Fruit fly (Drosophila melanogaster): ENCODE measurements around the gene CG17746.

CG17746 gene

DNA sequence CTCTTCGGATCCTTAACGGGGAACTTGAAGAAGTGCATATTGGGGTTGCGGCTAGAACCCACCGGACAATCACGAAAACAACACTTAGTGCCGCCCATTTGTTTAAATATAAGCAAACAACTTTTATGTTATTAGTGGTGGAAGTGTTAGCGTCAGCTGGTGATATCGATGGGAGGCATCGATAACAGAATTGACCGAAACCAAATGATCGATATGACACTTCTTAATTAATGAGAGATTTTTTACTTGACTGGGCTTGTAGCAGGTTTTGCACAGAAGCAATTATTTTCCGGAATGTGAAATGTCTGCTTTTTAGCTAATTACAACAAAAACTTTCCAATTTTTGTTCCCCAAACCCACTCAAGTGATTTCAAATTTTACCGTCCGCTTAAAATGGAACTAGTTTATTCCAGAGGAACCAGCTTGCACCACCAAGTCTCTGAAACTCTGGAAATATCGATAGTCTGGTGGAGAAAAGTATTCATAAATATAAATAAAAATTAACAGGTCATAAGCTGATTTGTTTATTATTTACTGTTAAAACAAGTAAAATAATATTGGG, 47.0 kb downstream of the CG17746 start, which contains the start of gene CG14965 (continued):
- TF ChIP-seq stc (GFP tag; IDR thresholded peaks at IDR 0.05) = no peak
- no peak for TF ChIP-seq CG5180 (GFP tag; optimal IDR thresholded peaks at IDR 0.05)
- TF ChIP-seq CG13894 (tag; optimal IDR thresholded peaks at IDR 0.05) = no peak
- no peak for TF ChIP-seq CG14667 (GFP tag; IDR thresholded peaks at IDR 0.05)
- no peak for TF ChIP-seq CG17385 (GFP tag; optimal IDR thresholded peaks at IDR 0.05)
- no peak for TF ChIP-seq fu2 (GFP tag; optimal IDR thresholded peaks at IDR 0.05)
- peak; percentile 86 for TF ChIP-seq inv (GFP tag; IDR thresholded peaks at IDR 0.05; ENCODE audit: partially characterized antibody)
- no peak for TF ChIP-seq gsb-n (tag; optimal IDR thresholded peaks at IDR 0.05)
- TF ChIP-seq CG13123 (GFP tag; optimal IDR thresholded peaks at IDR 0.05) = no peak
- peak; percentile 90 for TF ChIP-seq CG16813 (GFP tag; IDR thresholded peaks at IDR 0.05; ENCODE audit: partially characterized antibody)
- TF ChIP-seq nerfin-2 (GFP tag; IDR thresholded peaks at IDR 0.05; ENCODE audit: partially characterized antibody) = peak; percentile 90
- TF ChIP-seq Dbx (GFP tag; IDR thresholded peaks at IDR 0.05) = no peak
- no peak for TF ChIP-seq klu (GFP tag; IDR thresholded peaks at IDR 0.05)
- TF ChIP-seq croc (GFP tag; conservative IDR thresholded peaks at IDR 0.05) = no peak
- TF ChIP-seq CG10431 (GFP tag; optimal IDR thresholded peaks at IDR 0.05) = no peak
- no peak for TF ChIP-seq CG15011 (GFP tag; optimal IDR thresholded peaks at IDR 0.05)
- peak; percentile 94 for TF ChIP-seq Myb (GFP tag; optimal IDR thresholded peaks at IDR 0.05)
- no peak for TF ChIP-seq bsh (GFP tag; optimal IDR thresholded peaks at IDR 0.05)
- no peak for TF ChIP-seq sens-2 (GFP tag; IDR thresholded peaks at IDR 0.05)
- no peak for TF ChIP-seq CG7357 (GFP tag; IDR thresholded peaks at IDR 0.05)
- TF ChIP-seq CG13624 (GFP tag; optimal IDR thresholded peaks at IDR 0.05) = no peak
- no peak for TF ChIP-seq Neu2 (GFP tag; optimal IDR thresholded peaks at IDR 0.05; ENCODE audit: borderline replicate concordance)
- TF ChIP-seq CG7271 (tag; optimal IDR thresholded peaks at IDR 0.05) = no peak
- no peak for TF ChIP-seq MTF-1 (GFP tag; optimal IDR thresholded peaks at IDR 0.05; ENCODE audit: borderline replicate concordance)
- no peak for TF ChIP-seq crc (GFP tag; optimal IDR thresholded peaks at IDR 0.05)
- no peak for TF ChIP-seq Trl (optimal IDR thresholded peaks at IDR 0.05)
- no peak for TF ChIP-seq Trl (GFP tag; optimal IDR thresholded peaks at IDR 0.05)
- TF ChIP-seq lilli (GFP tag; optimal IDR thresholded peaks at IDR 0.05) = no peak
- TF ChIP-seq CG2712 (tag; optimal IDR thresholded peaks at IDR 0.05) = no peak
- TF ChIP-seq tll (GFP tag; optimal IDR thresholded peaks at IDR 0.05) = no peak
- TF ChIP-seq Asciz (GFP tag; optimal IDR thresholded peaks at IDR 0.05) = no peak
- no peak for TF ChIP-seq Eip74EF (GFP tag; optimal IDR thresholded peaks at IDR 0.05)
- no peak for TF ChIP-seq CG6254 (GFP tag; optimal IDR thresholded peaks at IDR 0.05)
- no peak for TF ChIP-seq Ets97D (GFP tag; optimal IDR thresholded peaks at IDR 0.05)
- no peak for TF ChIP-seq CG10274 (GFP tag; optimal IDR thresholded peaks at IDR 0.05)
- no peak for TF ChIP-seq CG18599 (GFP tag; optimal IDR thresholded peaks at IDR 0.05)
- TF ChIP-seq E2f2 (GFP tag; IDR thresholded peaks at IDR 0.05) = peak; percentile 42
- no peak for TF ChIP-seq exex (tag; optimal IDR thresholded peaks at IDR 0.05)
- TF ChIP-seq CG34224 (GFP tag; IDR thresholded peaks at IDR 0.05; ENCODE audit: partially characterized antibody) = peak; percentile 84
- no peak for TF ChIP-seq CG7745 (tag; optimal IDR thresholded peaks at IDR 0.05)
- TF ChIP-seq CG12299 (tag; optimal IDR thresholded peaks at IDR 0.05) = no peak
- TF ChIP-seq CkIIα-i1 (GFP tag; IDR thresholded peaks at IDR 0.05) = no peak
- peak; percentile 91 for TF ChIP-seq HLH4C (GFP tag; IDR thresholded peaks at IDR 0.05; ENCODE audit: partially characterized antibody)
- TF ChIP-seq CG14860 (GFP tag; IDR thresholded peaks at IDR 0.05; ENCODE audit: partially characterized antibody) = peak; percentile 87
- TF ChIP-seq HLH3B (GFP tag; IDR thresholded peaks at IDR 0.05) = no peak
- no peak for TF ChIP-seq CG5953 (GFP tag; IDR thresholded peaks at IDR 0.05)
- peak; percentile 78 for TF ChIP-seq tna (GFP tag; IDR thresholded peaks at IDR 0.05; ENCODE audit: partially characterized antibody)
- TF ChIP-seq nau (GFP tag; optimal IDR thresholded peaks at IDR 0.05) = no peak
- TF ChIP-seq Hr3 (GFP tag; optimal IDR thresholded peaks at IDR 0.05) = no peak

All from whole organism, embryonic.